Worm (Caenorhabditis elegans): ENCODE measurements around the gene C31H1.2.

The C31H1.2 gene

ce11 chrIV:5806348-5806747 lies 15.3 kb downstream of the C31H1.2 start:
- TF ChIP-seq lsy-2 (tag; optimal IDR thresholded peaks at IDR 0.05) (peak in 1 of 2 experiments; percentile 57), hpl-2 (GFP tag; optimal IDR thresholded peaks at IDR 0.05) (no peak), snu-23 (GFP tag; optimal IDR thresholded peaks at IDR 0.05) (peak; percentile 33)

ce11 chrIV:5806909-5807308 lies 15.8 kb downstream of the C31H1.2 start, which contains the start of gene lntl-1:
Gene lntl-1 (minus strand): TSS chrIV:5807093.
- TF ChIP-seq egl-13 (tag; optimal IDR thresholded peaks at IDR 0.05) (no peak), nhr-84 (tag; optimal IDR thresholded peaks at IDR 0.05) (no peak), mep-1 (tag; optimal IDR thresholded peaks at IDR 0.05) (peak; percentile 41), alr-1 (tag; optimal IDR thresholded peaks at IDR 0.05; ENCODE audit: borderline replicate concordance) (no peak), F16B12.6 (tag; optimal IDR thresholded peaks at IDR 0.05) (no peak), isw-1 (GFP tag; IDR thresholded peaks at IDR 0.05) (no peak), irx-1 (tag; optimal IDR thresholded peaks at IDR 0.05) (no peak), aha-1 (tag; optimal IDR thresholded peaks at IDR 0.05) (no peak), mdl-1 (tag; optimal IDR thresholded peaks at IDR 0.05) (no peak), nhr-12 (tag; optimal IDR thresholded peaks at IDR 0.05) (no peak), nhr-237 (tag; optimal IDR thresholded peaks at IDR 0.05) (no peak), hlh-17 (GFP tag; optimal IDR thresholded peaks at IDR 0.05; ENCODE audit: borderline replicate concordance) (no peak), grh-1 (GFP tag; IDR thresholded peaks at IDR 0.05) (no peak), dpl-1 (GFP tag; optimal IDR thresholded peaks at IDR 0.05) (no peak), C04F5.9 (tag; optimal IDR thresholded peaks at IDR 0.05) (no peak), snpc-4 (tag; optimal IDR thresholded peaks at IDR 0.05) (no peak), rnt-1 (tag; optimal IDR thresholded peaks at IDR 0.05) (no peak), swsn-7 (tag; optimal IDR thresholded peaks at IDR 0.05) (no peak), sup-37 (GFP tag; optimal IDR thresholded peaks at IDR 0.05) (no peak), ceh-88 (GFP tag; IDR thresholded peaks at IDR 0.05) (no peak), snu-23 (GFP tag; optimal IDR thresholded peaks at IDR 0.05) (peak; percentile 4), unc-86 (tag; optimal IDR thresholded peaks at IDR 0.05) (no peak), lin-14 (GFP tag; optimal IDR thresholded peaks at IDR 0.05) (peak; percentile 25), mef-2 (tag; optimal IDR thresholded peaks at IDR 0.05) (no peak), Y116A8C.19 (tag; optimal IDR thresholded peaks at IDR 0.05; ENCODE audit: borderline replicate concordance) (no peak), zag-1 (tag; optimal IDR thresholded peaks at IDR 0.05) (no peak), sox-4 (tag; optimal IDR thresholded peaks at IDR 0.05) (no peak), xbp-1 (tag; optimal IDR thresholded peaks at IDR 0.05) (no peak), fkh-10 (GFP tag; optimal IDR thresholded peaks at IDR 0.05) (no peak), fkh-8 (tag; optimal IDR thresholded peaks at IDR 0.05) (peak; percentile 30), C34B4.2 (tag; optimal IDR thresholded peaks at IDR 0.05) (no peak), ztf-4 (tag; optimal IDR thresholded peaks at IDR 0.05) (no peak), nhr-76 (tag; optimal IDR thresholded peaks at IDR 0.05) (no peak), ets-5 (GFP tag; IDR thresholded peaks at IDR 0.05) (no peak), lsy-2 (tag; optimal IDR thresholded peaks at IDR 0.05) (peak; percentile 32 to 71), unc-62 (GFP tag; optimal IDR thresholded peaks at IDR 0.05) (no peak), skn-1 (tag; optimal IDR thresholded peaks at IDR 0.05) (peak; percentile 7), nhr-11 (tag; optimal IDR thresholded peaks at IDR 0.05) (no peak), fkh-4 (tag; optimal IDR thresholded peaks at IDR 0.05; ENCODE audit: borderline replicate concordance) (no peak), ama-1 (optimal IDR thresholded peaks at IDR 0.05) (no peak), mab-9 (GFP tag; IDR thresholded peaks at IDR 0.05) (no peak), dsc-1 (tag; optimal IDR thresholded peaks at IDR 0.05) (peak; percentile 11)

- TF ChIP-seq dsc-1 (tag; optimal IDR thresholded peaks at IDR 0.05): peak; percentile 16
- no peak for TF ChIP-seq rnt-1 (tag; optimal IDR thresholded peaks at IDR 0.05)
- peak; percentile 5 for TF ChIP-seq fkh-8 (tag; optimal IDR thresholded peaks at IDR 0.05)
- no peak for TF ChIP-seq efl-1 (optimal IDR thresholded peaks at IDR 0.05)
- peak in 1 of 2 experiments; percentile 63 for TF ChIP-seq efl-1 (GFP tag; optimal IDR thresholded peaks at IDR 0.05 in 1 of 2)
- peak; percentile 43 for TF ChIP-seq lin-14 (GFP tag; optimal IDR thresholded peaks at IDR 0.05)
- TF ChIP-seq isw-1 (GFP tag; IDR thresholded peaks at IDR 0.05): no peak
Observed at ce11 chrIV:5809733-5810132, 18.6 kb downstream of the C31H1.2 start.
